Worm (Caenorhabditis elegans) whole organism, midembryonic: ENCODE results near the gene ptl-1.

ENCODE experiments used
- T22C8.4 ChIP-seq: fragments of 200-800 bp; sonication (Bioruptor generic); IDR thresholded peaks from 2 replicates; pipeline ENCODE4 v1.3.6; 2022; ENCODE audit warnings: missing genetic modification characterization, missing compliant biosample characterization
- cog-1 ChIP-seq: sonication (generic microtip); optimal IDR thresholded peaks from 2 replicates; lab custom pipeline; 2016; ENCODE audit warnings: missing genetic modification characterization, missing compliant biosample characterization
- flt-1 ChIP-seq: fragments of 200-800 bp; sonication (Bioruptor generic); IDR thresholded peaks from 2 replicates; pipeline ENCODE4 v1.3.6; 2022; ENCODE audit warnings: missing genetic modification characterization, missing compliant biosample characterization
- klf-2 ChIP-seq: fragments of 200-800 bp; sonication (Bioruptor generic); conservative IDR thresholded peaks from 2 replicates; pipeline ENCODE4 v1.3.6; 2022; ENCODE audit warnings: missing genetic modification reagents, missing genetic modification characterization, missing compliant biosample characterization
- med-1 ChIP-seq: sonication (generic microtip); optimal IDR thresholded peaks from 2 replicates; lab custom pipeline; 2017; ENCODE audit warnings: missing genetic modification characterization, mild to moderate bottlenecking, missing compliant biosample characterization, antibody characterized with exemption, missing genetic modification reagents; ENCODE audit not compliant: insufficient read depth
- ref-1 ChIP-seq: fragments of 200-800 bp; sonication (Bioruptor generic); conservative IDR thresholded peaks from 2 replicates; pipeline ENCODE4 v1.3.6; 2022; ENCODE audit warnings: missing genetic modification reagents, missing genetic modification characterization, missing compliant biosample characterization
- tab-1 ChIP-seq: fragments of 200-800 bp; sonication (Bioruptor generic); IDR thresholded peaks from 2 replicates; pipeline ENCODE4 v1.3.6; 2022; ENCODE audit warnings: missing genetic modification characterization, missing compliant biosample characterization
- ztf-23 ChIP-seq: fragments of 200-800 bp; sonication (Bioruptor generic); IDR thresholded peaks from 2 replicates; pipeline ENCODE4 v1.3.6; 2022; ENCODE audit warnings: missing genetic modification reagents, missing genetic modification characterization, missing compliant biosample characterization
- ztf-29 ChIP-seq: fragments of 200-800 bp; sonication (Bioruptor generic); IDR thresholded peaks from 2 replicates; pipeline ENCODE4 v1.3.6; 2022; ENCODE audit warnings: missing genetic modification reagents, missing genetic modification characterization, missing compliant biosample characterization

ptl-1 gene

ce11 chrIII:775443-775842 is 10.5 kb downstream of the ptl-1 start:
- TF ChIP-seq klf-2 (GFP tag; lab: Robert Waterston, UW) (no peak), ztf-23 (GFP tag; lab: Robert Waterston, UW) (no peak), cog-1 (tag; lab: Kevin White, UChicago) (no peak), T22C8.4 (GFP tag; lab: Robert Waterston, UW) (no peak), med-1 (GFP tag; lab: Kevin White, UChicago) (no peak), tab-1 (GFP tag; lab: Robert Waterston, UW) (no peak), ref-1 (no peak), ztf-29 (GFP tag; lab: Robert Waterston, UW) (no peak), flt-1 (no peak)

ce11 chrIII:778771-779170 is 13.8 kb downstream of the ptl-1 start, which contains the start of gene alh-11:
alh-11 (minus strand) TSS chrIII:778871.
- no peak for TF ChIP-seq med-1 (GFP tag; lab: Kevin White, UChicago)
- no peak for TF ChIP-seq ztf-23 (GFP tag; lab: Robert Waterston, UW)
- TF ChIP-seq tab-1 (GFP tag; lab: Robert Waterston, UW): no peak
- TF ChIP-seq flt-1: no peak
- no peak for TF ChIP-seq cog-1 (tag; lab: Kevin White, UChicago)
- TF ChIP-seq ref-1: no peak
- TF ChIP-seq ztf-29 (GFP tag; lab: Robert Waterston, UW): no peak
- no peak for TF ChIP-seq klf-2 (GFP tag; lab: Robert Waterston, UW)
- TF ChIP-seq T22C8.4 (GFP tag; lab: Robert Waterston, UW): no peak

- TF ChIP-seq med-1 (GFP tag; lab: Kevin White, UChicago): no peak
- TF ChIP-seq klf-2 (GFP tag; lab: Robert Waterston, UW): no peak
- no peak for TF ChIP-seq T22C8.4 (GFP tag; lab: Robert Waterston, UW)
- no peak for TF ChIP-seq ztf-29 (GFP tag; lab: Robert Waterston, UW)
- no peak for TF ChIP-seq tab-1 (GFP tag; lab: Robert Waterston, UW)
- no peak for TF ChIP-seq cog-1 (tag; lab: Kevin White, UChicago)
- TF ChIP-seq ref-1: no peak
Measured at ce11 chrIII:782503-782902, 17.5 kb downstream of the ptl-1 start.

- no peak for TF ChIP-seq ref-1
- TF ChIP-seq cog-1 (tag; lab: Kevin White, UChicago): peak; percentile 33
- TF ChIP-seq tab-1 (GFP tag; lab: Robert Waterston, UW): no peak
- TF ChIP-seq med-1 (GFP tag; lab: Kevin White, UChicago): no peak
- 0 out of 2 replicates have a peak, but pooled peaks have one; percentile 55 for TF ChIP-seq ztf-23 (GFP tag; lab: Robert Waterston, UW)
- no peak for TF ChIP-seq ztf-29 (GFP tag; lab: Robert Waterston, UW)
Measured at ce11 chrIII:783254-783753, 18.3 kb downstream of the ptl-1 start, which contains the start of the genes dagl-2 and ppm-1.G. dagl-2 (minus strand) TSS chrIII:783305. ppm-1.G (plus strand) TSS chrIII:783703.

- TF ChIP-seq T22C8.4 (GFP tag; lab: Robert Waterston, UW): no peak
Measured at ce11 chrIII:789604-790003, 24.6 kb downstream of the ptl-1 start.

ce11 chrIII:790591-790990 is 25.6 kb downstream of the ptl-1 start:
- no peak for TF ChIP-seq klf-2 (GFP tag; lab: Robert Waterston, UW)

ce11 chrIII:793595-793994 is 28.6 kb downstream of the ptl-1 start, which contains the start of gene snt-2:
snt-2 (minus strand) TSS chrIII:793733.
- TF ChIP-seq klf-2 (GFP tag; lab: Robert Waterston, UW) (no peak), ref-1 (no peak), T22C8.4 (GFP tag; lab: Robert Waterston, UW) (no peak), flt-1 (0 out of 2 replicates have a peak, but pooled peaks have one; percentile 41)

ce11 chrIII:794000-794399 is 29.0 kb downstream of the ptl-1 start, which contains the start of gene rps-29:
rps-29 (plus strand) TSS chrIII:794300.
- TF ChIP-seq ztf-23 (GFP tag; lab: Robert Waterston, UW) (no peak), T22C8.4 (GFP tag; lab: Robert Waterston, UW) (peak; percentile 71)

ce11 chrIII:794984-795596 is 30.1 kb downstream of the ptl-1 start, which contains the start of gene trpp-11:
trpp-11 (plus strand) TSS chrIII:795136.
- no peak for TF ChIP-seq cog-1 (tag; lab: Kevin White, UChicago)
- no peak for TF ChIP-seq ztf-29 (GFP tag; lab: Robert Waterston, UW)
- no peak for TF ChIP-seq klf-2 (GFP tag; lab: Robert Waterston, UW)
- TF ChIP-seq tab-1 (GFP tag; lab: Robert Waterston, UW): no peak
- no peak for TF ChIP-seq ref-1
- no peak for TF ChIP-seq ztf-23 (GFP tag; lab: Robert Waterston, UW)
- no peak for TF ChIP-seq med-1 (GFP tag; lab: Kevin White, UChicago)
- TF ChIP-seq T22C8.4 (GFP tag; lab: Robert Waterston, UW): no peak
- TF ChIP-seq flt-1: no peak

- TF ChIP-seq ref-1 (no peak), med-1 (GFP tag; lab: Kevin White, UChicago) (no peak), ztf-29 (GFP tag; lab: Robert Waterston, UW) (no peak), flt-1 (no peak), klf-2 (GFP tag; lab: Robert Waterston, UW) (no peak), cog-1 (tag; lab: Kevin White, UChicago) (no peak)
Measured at ce11 chrIII:797507-797906, 32.5 kb downstream of the ptl-1 start.
